Fruit fly (Drosophila melanogaster) whole organism, pupa: ENCODE results near the gene CG8907.

Source experiments
- CG10348 ChIP-seq: fragments of 200-800 bp; sonication (Bioruptor generic); IDR thresholded peaks from 2 replicates; pipeline ENCODE4 v1.3.6; 2022; ENCODE audit warnings: missing biosample characterization, missing genetic modification characterization
- CG34367 ChIP-seq: fragments of 200-800 bp; sonication (Bioruptor generic); optimal IDR thresholded peaks from 2 replicates; lab custom pipeline; 2018; ENCODE audit warnings: missing biosample characterization, mild to moderate bottlenecking, missing genetic modification characterization
- CG4496 ChIP-seq: fragments of 200-800 bp; sonication (Bioruptor generic); IDR thresholded peaks from 3 replicates; pipeline ENCODE4 v1.3.6; 2022; ENCODE audit warnings: missing biosample characterization, missing genetic modification characterization
- CG8301 ChIP-seq: fragments of 200-800 bp; sonication (Bioruptor generic); optimal IDR thresholded peaks from 2 replicates; lab custom pipeline; 2018; ENCODE audit warnings: missing biosample characterization, mild to moderate bottlenecking, missing genetic modification characterization
- D1 ChIP-seq: fragments of 200-800 bp; sonication (Bioruptor generic); optimal IDR thresholded peaks from 2 replicates; lab custom pipeline; 2018; ENCODE audit warnings: missing biosample characterization, mild to moderate bottlenecking, missing genetic modification characterization, moderate library complexity

DNA sequence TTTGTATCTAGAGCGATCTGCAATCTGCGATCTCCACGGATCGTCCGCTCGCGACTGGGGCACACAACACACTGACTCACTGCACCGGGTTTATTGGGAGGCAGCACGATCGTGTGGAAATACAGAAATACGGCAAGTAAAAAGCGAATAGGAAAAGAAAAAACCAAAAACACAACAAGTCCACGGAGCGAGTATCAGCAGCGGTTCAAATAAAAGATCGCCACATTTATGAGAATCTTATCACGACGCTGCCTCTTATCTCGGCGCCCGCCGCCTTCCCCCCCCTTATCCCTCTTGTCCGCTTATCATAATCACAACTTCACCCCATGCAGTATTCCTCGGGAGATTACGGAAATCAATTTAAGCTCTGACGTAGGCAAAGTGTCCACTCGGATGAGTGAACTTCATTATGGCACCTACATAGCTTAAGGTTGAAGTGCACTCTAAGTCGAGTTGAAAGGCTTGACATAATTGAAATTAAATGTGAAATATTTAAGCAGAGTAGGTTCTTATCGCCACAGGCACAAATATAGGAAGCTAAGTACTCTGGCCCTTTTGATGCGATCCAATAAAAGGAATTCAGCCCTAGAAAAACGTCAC is 25.9 kb upstream of the CG8907 start, which contains the start of gene AhcyL2:
- TF ChIP-seq D1 (tag; lab: Kevin White, UChicago) (no peak), CG8301 (no peak), CG4496 (GFP tag; lab: Robert Waterston, UW) (no peak), CG10348 (GFP tag; lab: Robert Waterston, UW) (no peak), CG34367 (tag; lab: Kevin White, UChicago) (no peak)
